Fruit fly (Drosophila melanogaster) whole organism, embryonic: ENCODE data around the gene Jhbp14.

Source experiments
- CG11093 ChIP-seq: fragments of 200-800 bp; sonication (Bioruptor generic); IDR thresholded peaks from 3 replicates; pipeline ENCODE4 v1.3.6; 2022; ENCODE audit warnings: missing biosample characterization, missing genetic modification characterization
- CG12769 ChIP-seq: fragments of 200-800 bp; sonication (Bioruptor generic); optimal IDR thresholded peaks from 2 replicates; lab custom pipeline; 2019; ENCODE audit warnings: missing biosample characterization, mild to moderate bottlenecking, missing genetic modification characterization, moderate library complexity
- CG15011 ChIP-seq: fragments of 200-800 bp; sonication (Bioruptor generic); optimal IDR thresholded peaks from 3 replicates; lab custom pipeline; 2018; ENCODE audit warnings: missing biosample characterization, mild to moderate bottlenecking, missing genetic modification characterization
- CG17361 ChIP-seq: fragments of 200-800 bp; sonication (Bioruptor generic); IDR thresholded peaks from 3 replicates; pipeline ENCODE4 v1.3.6; 2022; ENCODE audit warnings: missing biosample characterization, missing genetic modification characterization
- HLH4C ChIP-seq: fragments of 200-800 bp; sonication (Bioruptor generic); IDR thresholded peaks from 3 replicates; pipeline ENCODE4 v1.3.6; 2022; ENCODE audit warnings: missing biosample characterization, missing genetic modification characterization; ENCODE audit not compliant: partially characterized antibody
- aop ChIP-seq: fragments of 200-800 bp; sonication (Bioruptor generic); IDR thresholded peaks from 2 replicates; pipeline ENCODE4 v1.3.6; 2022; ENCODE audit warnings: missing biosample characterization, missing genetic modification characterization
- bab2 ChIP-seq: fragments of 200-800 bp; sonication (Bioruptor generic); optimal IDR thresholded peaks from 2 replicates; lab custom pipeline; 2016; ENCODE audit warnings: missing biosample characterization, missing genetic modification characterization
- dysf ChIP-seq: fragments of 200-800 bp; sonication (Bioruptor generic); IDR thresholded peaks from 3 replicates; pipeline ENCODE4 v1.3.6; 2022; ENCODE audit warnings: missing biosample characterization, missing genetic modification characterization
- slou ChIP-seq: fragments of 200-800 bp; sonication (Bioruptor generic); optimal IDR thresholded peaks from 3 replicates; lab custom pipeline; 2016; ENCODE audit warnings: missing biosample characterization, missing genetic modification characterization
- trh ChIP-seq: fragments of 200-800 bp; sonication (Bioruptor generic); optimal IDR thresholded peaks from 2 replicates; lab custom pipeline; 2016; ENCODE audit warnings: missing biosample characterization, missing genetic modification characterization

DNA sequence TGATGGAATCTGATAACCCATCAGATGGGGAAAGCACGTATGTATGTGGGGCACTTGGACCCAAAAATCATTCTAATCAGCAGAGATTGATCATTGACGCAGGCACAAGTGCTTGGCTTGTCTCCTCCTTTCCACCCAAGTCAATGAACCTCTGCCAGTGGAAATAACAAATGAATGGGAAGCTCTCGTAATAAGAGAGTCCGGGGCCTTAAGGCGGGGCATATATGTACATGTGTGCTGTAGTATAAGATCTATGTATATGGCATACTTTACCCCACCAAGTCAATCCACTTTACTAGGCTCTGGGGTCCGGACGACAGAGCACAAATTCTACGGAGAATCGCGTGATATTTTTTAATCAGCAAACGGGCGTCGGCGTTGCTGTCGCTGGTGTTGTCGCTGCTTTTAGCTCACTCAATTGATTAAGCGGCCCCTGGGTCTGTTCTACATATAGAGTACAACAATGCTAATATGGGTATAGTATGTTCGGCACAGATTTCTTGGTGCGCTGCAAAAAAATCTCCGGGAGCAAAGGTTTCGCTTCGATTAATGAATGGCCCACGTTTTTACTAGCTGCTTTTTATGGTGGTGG, 30.1 kb upstream of the Jhbp14 start:
- TF ChIP-seq bab2 (GFP tag; lab: Kevin White, UChicago) (no peak), CG12769 (tag; lab: Kevin White, UChicago) (no peak), trh (GFP tag; lab: Kevin White, UChicago) (no peak), CG15011 (GFP tag; lab: Kevin White, UChicago) (no peak), dysf (no peak), CG17361 (no peak), HLH4C (GFP tag; lab: Robert Waterston, UW) (no peak), aop (GFP tag; lab: Robert Waterston, UW) (no peak), slou (GFP tag; lab: Kevin White, UChicago) (no peak), CG11093 (GFP tag; lab: Robert Waterston, UW) (no peak)
